Worm (Caenorhabditis elegans) whole organism, L2 larva: ENCODE data around the gene ZK1290.13.
A peak's percentile ranks its signal among the peaks of the same experiment; 100 is the strongest.

Experiments used
- C34F6.9 ChIP-seq: fragments of 150-350 bp; optimal IDR thresholded peaks from 2 replicates; lab custom pipeline; 2014; ENCODE audit warnings: missing biosample characterization, missing genetic modification characterization
- F13H6.1 ChIP-seq: sonication (generic microtip); optimal IDR thresholded peaks from 2 replicates; lab custom pipeline; 2016; ENCODE audit warnings: missing genetic modification characterization, missing compliant biosample characterization
- R02D3.7 ChIP-seq: fragments of 150-350 bp; optimal IDR thresholded peaks from 2 replicates; lab custom pipeline; 2014; ENCODE audit warnings: missing biosample characterization, missing genetic modification characterization
- Y55F3AM.14 ChIP-seq: fragments of 200-800 bp; sonication (Bioruptor generic); optimal IDR thresholded peaks from 2 replicates; lab custom pipeline; 2018; ENCODE audit warnings: mild to moderate bottlenecking, missing genetic modification characterization, missing compliant biosample characterization
- ZK546.5 ChIP-seq: sonication (generic microtip); optimal IDR thresholded peaks from 2 replicates; lab custom pipeline; 2017; ENCODE audit warnings: missing biosample characterization, missing genetic modification characterization
- alr-1 ChIP-seq: fragments of 150-350 bp; optimal IDR thresholded peaks from 2 replicates; lab custom pipeline; 2014; ENCODE audit warnings: missing biosample characterization, missing genetic modification characterization
- aly-2 ChIP-seq: fragments of 150-350 bp; optimal IDR thresholded peaks from 2 replicates; lab custom pipeline; 2014; ENCODE audit warnings: missing biosample characterization, missing genetic modification characterization
- ama-1 ChIP-seq: fragments of 150-350 bp; optimal IDR thresholded peaks from 2 replicates; lab custom pipeline; 2018; ENCODE audit warnings: inconsistent platforms
- blmp-1 ChIP-seq: sonication (generic microtip); optimal IDR thresholded peaks from 2 replicates; lab custom pipeline; 2017; ENCODE audit warnings: missing genetic modification characterization, mild to moderate bottlenecking, missing compliant biosample characterization, antibody characterized with exemption, moderate library complexity; ENCODE audit not compliant: insufficient read depth
- ceh-16 ChIP-seq: fragments of 150-350 bp; optimal IDR thresholded peaks from 2 replicates; lab custom pipeline; 2014; ENCODE audit warnings: missing biosample characterization, missing genetic modification characterization
- ceh-82 ChIP-seq: fragments of 150-350 bp; optimal IDR thresholded peaks from 2 replicates; lab custom pipeline; 2014; ENCODE audit warnings: missing biosample characterization, missing genetic modification characterization
- crh-2 ChIP-seq: sonication (generic microtip); optimal IDR thresholded peaks from 2 replicates; lab custom pipeline; 2017; ENCODE audit warnings: missing biosample characterization, missing genetic modification characterization
- dmd-4 ChIP-seq: sonication (generic microtip); optimal IDR thresholded peaks from 2 replicates; lab custom pipeline; 2017; ENCODE audit warnings: missing biosample characterization, missing genetic modification characterization
- egl-27 ChIP-seq: sonication (generic microtip); optimal IDR thresholded peaks from 3 replicates; lab custom pipeline; 2017; ENCODE audit warnings: missing biosample characterization, missing genetic modification reagents, missing genetic modification characterization
- elt-1 ChIP-seq: fragments of 150-350 bp; optimal IDR thresholded peaks from 2 replicates; lab custom pipeline; 2014; ENCODE audit warnings: missing biosample characterization, missing genetic modification characterization
- elt-3 ChIP-seq: sonication (generic microtip); optimal IDR thresholded peaks from 2 replicates; lab custom pipeline; 2017; ENCODE audit warnings: missing biosample characterization, missing genetic modification characterization
- fos-1 ChIP-seq: fragments of 150-350 bp; optimal IDR thresholded peaks from 2 replicates; lab custom pipeline; 2014; ENCODE audit warnings: missing biosample characterization, missing genetic modification characterization
- gmeb-1 ChIP-seq: fragments of 150-350 bp; optimal IDR thresholded peaks from 2 replicates; lab custom pipeline; 2014; ENCODE audit warnings: missing biosample characterization, missing genetic modification characterization
- lin-11 ChIP-seq: fragments of 150-350 bp; sonication (generic microtip); optimal IDR thresholded peaks from 2 replicates; lab custom pipeline; 2014; ENCODE audit warnings: missing biosample characterization, missing genetic modification characterization, inconsistent platforms, mixed read lengths
- lin-13 ChIP-seq: fragments of 150-350 bp; optimal IDR thresholded peaks from 2 replicates; lab custom pipeline; 2014; ENCODE audit warnings: missing biosample characterization, missing genetic modification reagents, missing genetic modification characterization
- lin-39 ChIP-seq: fragments of 150-350 bp; optimal IDR thresholded peaks from 2 replicates; lab custom pipeline; 2014; ENCODE audit warnings: missing biosample characterization, missing genetic modification reagents, missing genetic modification characterization
- mbf-1 ChIP-seq: sonication (generic microtip); optimal IDR thresholded peaks from 2 replicates; lab custom pipeline; 2017; ENCODE audit warnings: missing biosample characterization, missing genetic modification characterization
- mdl-1 ChIP-seq, 2 experiments: fragments of 150-350 bp in 1 of 2; sonication (generic microtip) in 1 of 2; optimal IDR thresholded peaks; 2 replicates each; lab custom pipeline; 2017; ENCODE audit warnings: missing biosample characterization in 2 of 2, missing genetic modification characterization in 2 of 2
- nhr-10 ChIP-seq: sonication (generic microtip); optimal IDR thresholded peaks from 2 replicates; lab custom pipeline; 2017; ENCODE audit warnings: missing biosample characterization, missing genetic modification characterization
- nhr-11 ChIP-seq: fragments of 150-350 bp; optimal IDR thresholded peaks from 2 replicates; lab custom pipeline; 2014; ENCODE audit warnings: missing biosample characterization, missing genetic modification characterization
- nhr-12 ChIP-seq: fragments of 150-350 bp; optimal IDR thresholded peaks from 2 replicates; lab custom pipeline; 2014; ENCODE audit warnings: missing biosample characterization, missing genetic modification characterization
- nhr-129 ChIP-seq: fragments of 150-350 bp; optimal IDR thresholded peaks from 2 replicates; lab custom pipeline; 2014; ENCODE audit warnings: missing biosample characterization, missing genetic modification characterization
- nhr-21 ChIP-seq: fragments of 150-350 bp; optimal IDR thresholded peaks from 2 replicates; lab custom pipeline; 2014; ENCODE audit warnings: missing biosample characterization, missing genetic modification characterization
- nhr-23 ChIP-seq: fragments of 150-350 bp; optimal IDR thresholded peaks from 2 replicates; lab custom pipeline; 2014; ENCODE audit warnings: missing biosample characterization, missing genetic modification reagents, missing genetic modification characterization
- nhr-237 ChIP-seq: fragments of 150-350 bp; optimal IDR thresholded peaks from 2 replicates; lab custom pipeline; 2014; ENCODE audit warnings: missing biosample characterization, missing genetic modification characterization
- nhr-25 ChIP-seq: fragments of 150-350 bp; sonication (generic microtip); optimal IDR thresholded peaks from 3 replicates; lab custom pipeline; 2014; ENCODE audit warnings: missing biosample characterization, missing genetic modification characterization
- nhr-6 ChIP-seq: fragments of 150-350 bp; optimal IDR thresholded peaks from 2 replicates; lab custom pipeline; 2014; ENCODE audit warnings: missing biosample characterization, missing genetic modification characterization
- nhr-77 ChIP-seq: fragments of 150-350 bp; optimal IDR thresholded peaks from 2 replicates; lab custom pipeline; 2014; ENCODE audit warnings: missing biosample characterization, missing genetic modification characterization
- peb-1 ChIP-seq: fragments of 150-350 bp; optimal IDR thresholded peaks from 2 replicates; lab custom pipeline; 2014; ENCODE audit warnings: missing biosample characterization, missing genetic modification characterization
- sem-4 ChIP-seq: fragments of 150-350 bp; optimal IDR thresholded peaks from 2 replicates; lab custom pipeline; 2014; ENCODE audit warnings: missing biosample characterization, missing genetic modification reagents, missing genetic modification characterization
- skn-1 ChIP-seq: sonication (generic microtip); optimal IDR thresholded peaks from 2 replicates; lab custom pipeline; 2017; ENCODE audit warnings: missing biosample characterization, missing genetic modification characterization
- sma-3 ChIP-seq: sonication (generic microtip); optimal IDR thresholded peaks from 2 replicates; lab custom pipeline; 2016; ENCODE audit warnings: missing genetic modification reagents, missing genetic modification characterization, missing compliant biosample characterization
- sma-9 ChIP-seq, 2 experiments: fragments of 150-350 bp in 1 of 2; sonication (generic microtip) in 1 of 2; optimal IDR thresholded peaks; 2 replicates each; lab custom pipeline; 2014 to 2016; ENCODE audit warnings: missing genetic modification characterization in 2 of 2, mild to moderate bottlenecking in 1 of 2, missing biosample characterization in 1 of 2, missing compliant biosample characterization in 1 of 2, missing genetic modification reagents in 1 of 2, moderate library complexity in 1 of 2
- snpc-4 ChIP-seq: fragments of 150-350 bp; optimal IDR thresholded peaks from 2 replicates; lab custom pipeline; 2014; ENCODE audit warnings: missing biosample characterization, missing genetic modification characterization
- unc-39 ChIP-seq: fragments of 150-350 bp; optimal IDR thresholded peaks from 2 replicates; lab custom pipeline; 2014; ENCODE audit warnings: missing biosample characterization, missing genetic modification characterization
- unc-55 ChIP-seq: fragments of 150-350 bp; sonication (generic microtip); optimal IDR thresholded peaks from 3 replicates; lab custom pipeline; 2014; ENCODE audit warnings: missing biosample characterization, missing genetic modification reagents, missing genetic modification characterization
- unc-62 ChIP-seq: fragments of 150-350 bp; optimal IDR thresholded peaks from 2 replicates; lab custom pipeline; 2014; ENCODE audit warnings: missing biosample characterization, missing genetic modification reagents, missing genetic modification characterization
- zag-1 ChIP-seq: fragments of 150-350 bp; optimal IDR thresholded peaks from 2 replicates; lab custom pipeline; 2014; ENCODE audit warnings: missing biosample characterization, missing genetic modification characterization
- ztf-1 ChIP-seq: fragments of 200-800 bp; sonication (Bioruptor generic); conservative IDR thresholded peaks from 2 replicates; pipeline ENCODE4 v1.3.6; 2022; ENCODE audit warnings: missing genetic modification characterization, missing compliant biosample characterization
- ztf-11 ChIP-seq: sonication (generic microtip); optimal IDR thresholded peaks from 2 replicates; lab custom pipeline; 2017; ENCODE audit warnings: missing biosample characterization, missing genetic modification characterization
- ztf-4 ChIP-seq: fragments of 150-350 bp; optimal IDR thresholded peaks from 2 replicates; lab custom pipeline; 2014; ENCODE audit warnings: missing biosample characterization, missing genetic modification characterization

ZK1290.13 gene

DNA sequence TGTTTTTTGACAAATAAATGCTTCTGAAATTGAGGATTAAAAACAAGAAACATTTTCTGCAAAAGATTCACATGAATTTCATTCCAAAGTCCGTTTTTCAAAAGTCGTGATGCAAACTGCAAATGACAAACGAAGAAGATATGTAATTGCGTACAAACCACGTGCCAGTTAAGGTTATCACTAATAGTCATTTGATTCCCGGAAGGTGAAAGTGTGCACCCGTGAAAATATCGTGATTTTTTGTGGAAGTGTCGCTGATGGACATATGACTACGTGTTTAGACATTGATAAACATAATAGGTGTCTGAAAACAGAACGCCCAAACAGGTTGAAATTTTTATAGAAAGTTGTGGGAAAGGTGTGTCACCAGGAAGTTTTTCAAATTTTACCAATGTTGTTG is 6.6 kb upstream of the ZK1290.13 start:
- TF ChIP-seq nhr-129 (peak; percentile 71), elt-3 (tag; lab: Kevin White, UChicago) (no peak), snpc-4 (tag; lab: Kevin White, UChicago) (no peak), zag-1 (tag; lab: Kevin White, UChicago) (no peak), C34F6.9 (tag; lab: Kevin White, UChicago) (no peak), nhr-21 (tag; lab: Kevin White, UChicago) (peak; percentile 83), unc-55 (GFP tag; lab: Kevin White, UChicago) (no peak), lin-13 (GFP tag; lab: Kevin White, UChicago) (no peak), sma-3 (peak; percentile 93), sma-9 (GFP tag; optimal IDR thresholded peaks at IDR 0.05; lab: Kevin White, UChicago) (peak; percentile 98), sma-9 (tag; optimal IDR thresholded peaks at IDR 0.05; lab: Kevin White, UChicago) (no peak), ztf-1 (GFP tag; lab: Robert Waterston, UW) (no peak), ceh-16 (tag; lab: Kevin White, UChicago) (no peak), nhr-11 (no peak), blmp-1 (tag; lab: Kevin White, UChicago) (peak; percentile 87), skn-1 (tag; lab: Kevin White, UChicago) (no peak), nhr-237 (tag; lab: Kevin White, UChicago) (no peak), fos-1 (tag; lab: Kevin White, UChicago) (peak; percentile 66), dmd-4 (tag; lab: Kevin White, UChicago) (no peak), gmeb-1 (tag; lab: Kevin White, UChicago) (peak; percentile 64), mdl-1 (tag; optimal IDR thresholded peaks at IDR 0.05; lab: Kevin White, UChicago) (peak in 1 of 2 experiments; percentile 53), F13H6.1 (tag; lab: Kevin White, UChicago) (no peak), ama-1 (lab: Kevin White, UChicago) (no peak), unc-62 (GFP tag; lab: Kevin White, UChicago) (no peak), ZK546.5 (tag; lab: Kevin White, UChicago) (no peak), elt-1 (tag; lab: Kevin White, UChicago) (no peak), crh-2 (tag; lab: Kevin White, UChicago) (peak; percentile 76), nhr-77 (no peak), ceh-82 (tag; lab: Kevin White, UChicago) (no peak), ztf-4 (no peak), nhr-12 (tag; lab: Kevin White, UChicago) (no peak), nhr-23 (no peak)
- TF ChIP-seq, all 48 proteins: peak for 9

DNA sequence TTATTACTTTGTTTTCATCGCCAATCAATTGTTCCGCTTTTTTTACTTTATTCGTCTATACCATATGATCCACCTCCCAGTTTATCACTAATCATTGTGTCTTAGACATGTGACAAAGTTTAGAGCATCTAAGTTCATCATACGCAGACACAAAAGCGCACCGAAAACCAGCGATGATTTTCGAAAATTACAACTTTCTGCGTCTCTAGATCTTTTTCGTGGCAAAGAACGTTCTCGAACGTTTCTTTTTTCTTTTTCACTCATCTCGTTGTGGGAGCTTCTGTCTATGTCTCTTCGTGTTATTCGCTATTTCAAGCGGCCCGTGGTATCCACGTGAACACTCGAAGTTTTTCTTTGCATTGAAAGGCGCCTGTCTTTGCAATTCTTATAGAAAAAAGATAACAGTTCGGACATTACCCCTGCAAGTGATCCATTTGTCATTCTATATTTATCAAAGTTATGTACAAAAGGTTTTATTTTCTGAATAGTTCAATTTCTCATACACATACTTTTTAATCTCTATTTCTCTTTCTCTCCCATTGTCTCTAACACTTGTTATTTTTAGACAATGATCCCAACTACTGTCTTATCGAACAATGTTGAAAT is 5.6 kb upstream of the ZK1290.13 start, which contains the start of gene ZK1290.5:
TSS of gene ZK1290.5 (plus strand) at position 566 of the 606 bp plus-strand sequence.
- TF ChIP-seq Y55F3AM.14 (GFP tag; lab: Kevin White, UChicago) (peak; percentile 69), nhr-77 (no peak), ceh-16 (tag; lab: Kevin White, UChicago) (no peak), lin-13 (GFP tag; lab: Kevin White, UChicago) (peak; percentile 47), nhr-10 (tag; lab: Kevin White, UChicago) (peak; percentile 52), egl-27 (peak; percentile 92), unc-39 (no peak), ama-1 (lab: Kevin White, UChicago) (no peak), peb-1 (tag; lab: Kevin White, UChicago) (no peak), zag-1 (tag; lab: Kevin White, UChicago) (peak; percentile 53), nhr-23 (no peak), nhr-11 (no peak), aly-2 (tag; lab: Kevin White, UChicago) (no peak), mbf-1 (tag; lab: Kevin White, UChicago) (no peak), sem-4 (tag; lab: Kevin White, UChicago) (peak; percentile 79), R02D3.7 (tag; lab: Kevin White, UChicago) (no peak), nhr-6 (tag; lab: Kevin White, UChicago) (peak; percentile 84), sma-3 (peak; percentile 97), lin-39 (tag; lab: Kevin White, UChicago) (no peak), unc-62 (GFP tag; lab: Kevin White, UChicago) (peak; percentile 18), blmp-1 (tag; lab: Kevin White, UChicago) (peak; percentile 71), nhr-237 (tag; lab: Kevin White, UChicago) (no peak), F13H6.1 (tag; lab: Kevin White, UChicago) (peak; percentile 95), nhr-12 (tag; lab: Kevin White, UChicago) (no peak), nhr-25 (tag; lab: Kevin White, UChicago) (peak; percentile 91), nhr-129 (peak; percentile 93), ZK546.5 (tag; lab: Kevin White, UChicago) (no peak), mdl-1 (tag; optimal IDR thresholded peaks at IDR 0.05; lab: Kevin White, UChicago) (peak; percentile 74 to 90), ztf-4 (peak; percentile 84), alr-1 (tag; lab: Kevin White, UChicago) (no peak), sma-9 (GFP tag; optimal IDR thresholded peaks at IDR 0.05; lab: Kevin White, UChicago) (peak; percentile 98), sma-9 (tag; optimal IDR thresholded peaks at IDR 0.05; lab: Kevin White, UChicago) (peak; percentile 18), unc-55 (GFP tag; lab: Kevin White, UChicago) (peak; percentile 68), ztf-11 (no peak), gmeb-1 (tag; lab: Kevin White, UChicago) (peak; percentile 62), C34F6.9 (tag; lab: Kevin White, UChicago) (peak; percentile 96), nhr-21 (tag; lab: Kevin White, UChicago) (peak; percentile 94), dmd-4 (tag; lab: Kevin White, UChicago) (no peak), ceh-82 (tag; lab: Kevin White, UChicago) (no peak), fos-1 (tag; lab: Kevin White, UChicago) (peak; percentile 87), lin-11 (tag; lab: Kevin White, UChicago) (no peak), snpc-4 (tag; lab: Kevin White, UChicago) (peak; percentile 18), crh-2 (tag; lab: Kevin White, UChicago) (peak; percentile 98)
